Worm (Caenorhabditis elegans): ENCODE results near the gene malt-1.
A peak's percentile ranks its signal among the peaks of the same experiment; 100 is the strongest.

Gene malt-1

DNA sequence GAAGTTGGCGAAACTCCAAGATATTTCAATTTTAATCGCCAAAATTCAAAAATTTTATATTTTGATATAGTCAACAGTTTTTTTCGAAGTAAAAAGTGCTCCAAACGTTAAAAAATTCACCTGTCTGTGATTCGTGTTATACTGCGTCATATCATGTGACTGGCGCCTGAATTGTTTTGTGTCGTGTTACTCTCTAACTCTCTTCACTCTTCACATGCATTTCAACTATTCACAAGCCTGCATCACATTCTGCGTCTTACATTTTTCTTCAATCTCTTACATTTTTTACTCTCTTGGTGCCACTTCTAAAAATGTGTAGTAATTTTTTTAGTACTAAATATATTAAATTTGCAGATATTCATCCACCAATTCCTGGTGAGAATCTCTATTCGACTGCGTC, 22.7 kb downstream of the malt-1 start, which contains the start of gene flcn-1 (continued):
- peak; percentile 56 for TF ChIP-seq dve-1 (tag; optimal IDR thresholded peaks at IDR 0.05; ENCODE audit: insufficient read depth)

DNA sequence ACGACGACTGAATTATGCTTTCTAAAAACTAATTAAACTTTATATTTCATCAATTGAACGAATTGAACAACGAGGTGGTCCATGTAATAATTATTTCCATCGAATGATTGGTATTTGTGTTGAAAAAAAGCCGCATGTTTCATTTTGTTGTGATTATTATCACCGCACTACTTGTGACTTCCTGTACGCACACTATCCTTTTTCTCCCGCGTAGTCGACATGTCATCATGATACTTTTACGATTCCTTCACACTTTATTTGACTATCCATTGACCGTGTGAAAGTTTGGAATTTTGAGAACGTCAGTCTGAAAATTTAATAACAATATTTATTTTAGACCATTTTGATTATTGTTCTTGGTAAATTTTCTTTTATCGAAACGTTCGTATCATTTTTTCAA, 23.5 kb downstream of the malt-1 start, which contains the start of gene F22D3.4:
Gene F22D3.4 (minus strand): TSS at position 1 of the 400 bp plus-strand sequence.
- TF ChIP-seq nhr-111 (GFP tag; optimal IDR thresholded peaks at IDR 0.05) (no peak), spr-3 (GFP tag; optimal IDR thresholded peaks at IDR 0.05) (no peak), zip-11 (GFP tag; IDR thresholded peaks at IDR 0.05) (no peak), egl-43 (GFP tag; IDR thresholded peaks at IDR 0.05) (no peak), rbr-2 (tag; optimal IDR thresholded peaks at IDR 0.05) (no peak), aha-1 (tag) (peak; percentile 33), lsy-2 (tag; optimal IDR thresholded peaks at IDR 0.05) (no peak), nhr-10 (tag; optimal IDR thresholded peaks at IDR 0.05) (no peak), mes-2 (tag; optimal IDR thresholded peaks at IDR 0.05; ENCODE audit: poor library complexity, severe bottlenecking) (no peak), dmd-6 (GFP tag; IDR thresholded peaks at IDR 0.05) (peak; percentile 34), lin-13 (GFP tag; optimal IDR thresholded peaks at IDR 0.05) (no peak), snpc-1.2 (GFP tag; IDR thresholded peaks at IDR 0.05) (no peak), nhr-28 (tag; optimal IDR thresholded peaks at IDR 0.05) (peak; percentile 72), ceh-44 (GFP tag; IDR thresholded peaks at IDR 0.05) (no peak), dmd-9 (GFP tag; IDR thresholded peaks at IDR 0.05) (no peak), ZK337.2 (GFP tag; IDR thresholded peaks at IDR 0.05) (no peak), mep-1 (tag; optimal IDR thresholded peaks at IDR 0.05) (no peak), nhr-41 (GFP tag; IDR thresholded peaks at IDR 0.05) (no peak), F44E2.7 (GFP tag; IDR thresholded peaks at IDR 0.05) (no peak), Y48G9A.11 (GFP tag; IDR thresholded peaks at IDR 0.05) (no peak), skn-1 (tag; optimal IDR thresholded peaks at IDR 0.05) (no peak), ceh-82 (tag; optimal IDR thresholded peaks at IDR 0.05) (no peak), unc-62 (GFP tag; optimal IDR thresholded peaks at IDR 0.05 in 1 of 2) (peak in 1 of 2 experiments; percentile 56), unc-62 (tag; optimal IDR thresholded peaks at IDR 0.05) (no peak), Y5F2A.4 (GFP tag; optimal IDR thresholded peaks at IDR 0.05) (no peak), Y105C5A.15 (GFP tag; IDR thresholded peaks at IDR 0.05) (no peak), fkh-10 (GFP tag; optimal IDR thresholded peaks at IDR 0.05) (no peak), daf-19 (GFP tag; conservative IDR thresholded peaks at IDR 0.05) (no peak), F49E8.2 (tag; optimal IDR thresholded peaks at IDR 0.05; ENCODE audit: borderline replicate concordance) (no peak), cey-2 (tag; optimal IDR thresholded peaks at IDR 0.05; ENCODE audit: borderline replicate concordance, insufficient read depth) (no peak), D1046.2 (GFP tag; IDR thresholded peaks at IDR 0.05) (no peak), arid-1 (GFP tag; conservative IDR thresholded peaks at IDR 0.05) (no peak), lir-3 (tag; optimal IDR thresholded peaks at IDR 0.05) (no peak), ceh-20 (GFP tag; IDR thresholded peaks at IDR 0.05) (no peak), dpl-1 (GFP tag; optimal IDR thresholded peaks at IDR 0.05) (no peak), nhr-48 (tag; optimal IDR thresholded peaks at IDR 0.05) (no peak), lin-15B (tag; optimal IDR thresholded peaks at IDR 0.05) (no peak), vab-7 (GFP tag; IDR thresholded peaks at IDR 0.05) (no peak), nhr-237 (tag; optimal IDR thresholded peaks at IDR 0.05) (no peak), ctbp-1 (GFP tag; IDR thresholded peaks at IDR 0.05) (no peak), nhr-102 (tag; optimal IDR thresholded peaks at IDR 0.05) (no peak), hlh-30 (tag; optimal IDR thresholded peaks at IDR 0.05; ENCODE audit: insufficient read depth) (peak; percentile 68), lin-39 (tag; optimal IDR thresholded peaks at IDR 0.05) (no peak), ztf-11 (tag; optimal IDR thresholded peaks at IDR 0.05) (no peak), T26A8.4 (GFP tag; IDR thresholded peaks at IDR 0.05) (no peak), lin-1 (GFP tag; IDR thresholded peaks at IDR 0.05) (0 out of 2 replicates have a peak, but pooled peaks have one; percentile 35), ceh-62 (tag; optimal IDR thresholded peaks at IDR 0.05) (no peak), snpc-4 (tag; optimal IDR thresholded peaks at IDR 0.05) (no peak), hlh-11 (tag; optimal IDR thresholded peaks at IDR 0.05) (peak; percentile 17), unc-130 (GFP tag; optimal IDR thresholded peaks at IDR 0.05) (no peak)

All from whole organism, L4 larva.